Worm (Caenorhabditis elegans): ENCODE data around the gene T06C12.12.

ce11 chrV:15920273-15920672, 28.4 kb downstream of the T06C12.12 start, which contains the start of gene F35E8.10:
- TF ChIP-seq tbx-37 (GFP tag; conservative IDR thresholded peaks at IDR 0.05), result no peak
- no peak for TF ChIP-seq ama-1 (optimal IDR thresholded peaks at IDR 0.05)
- no peak for TF ChIP-seq pes-1 (GFP tag; IDR thresholded peaks at IDR 0.05)
- TF ChIP-seq B0310.2 (tag; optimal IDR thresholded peaks at IDR 0.05), result no peak
- TF ChIP-seq hmg-4 (GFP tag; optimal IDR thresholded peaks at IDR 0.05), result no peak
- TF ChIP-seq hnd-1 (tag; optimal IDR thresholded peaks at IDR 0.05), result no peak
- TF ChIP-seq F13C5.2 (tag; optimal IDR thresholded peaks at IDR 0.05), result no peak
- no peak for TF ChIP-seq flt-1 (GFP tag; IDR thresholded peaks at IDR 0.05)
- TF ChIP-seq ceh-36 (tag; optimal IDR thresholded peaks at IDR 0.05), result no peak
- TF ChIP-seq aly-1 (tag; optimal IDR thresholded peaks at IDR 0.05), result no peak
- TF ChIP-seq ets-7 (tag; optimal IDR thresholded peaks at IDR 0.05), result no peak
- TF ChIP-seq tra-4 (tag; optimal IDR thresholded peaks at IDR 0.05), result no peak
- TF ChIP-seq hmbx-1 (tag; optimal IDR thresholded peaks at IDR 0.05), result no peak
